Fruit fly (Drosophila melanogaster) Kc167 (cell line): Measurements from ENCODE around the gene Pfdn4.

ENCODE experiments used
- Myc ChIP-seq: fragments of >200 bp; optimal IDR thresholded peaks from 2 replicates; lab custom pipeline; 2017; ENCODE audit warnings: missing external identifiers
- h ChIP-seq: fragments of >200 bp; optimal IDR thresholded peaks from 3 replicates; lab custom pipeline; 2018; ENCODE audit warnings: missing external identifiers

DNA sequence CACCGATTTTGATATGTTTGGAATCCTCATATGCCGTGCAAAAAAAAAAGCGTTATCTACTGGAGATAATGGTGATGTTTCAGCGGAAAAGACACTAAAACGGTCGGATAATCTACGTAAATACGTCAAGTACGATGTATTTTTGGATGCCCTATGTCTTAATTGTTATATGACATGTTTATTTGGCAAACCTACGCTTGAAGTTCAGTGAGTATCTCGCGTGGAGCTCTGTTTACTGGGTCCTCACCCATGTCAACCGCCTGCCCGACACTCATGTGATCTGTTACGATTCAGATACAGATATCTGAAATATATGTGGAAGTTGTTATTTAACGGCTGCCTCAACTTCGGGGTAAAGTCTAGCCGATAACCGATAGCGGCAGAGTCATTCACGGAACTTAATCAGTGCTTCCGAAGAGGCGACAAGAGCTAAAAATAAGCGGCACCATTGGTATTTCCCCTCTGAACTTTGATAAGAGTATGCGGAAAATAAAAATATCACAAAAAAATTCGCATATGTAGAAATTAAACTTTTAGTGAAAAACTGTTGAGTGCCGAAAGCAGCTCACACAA is 14.2 kb downstream of the Pfdn4 start:
- TF ChIP-seq h (lab: Kevin White, UChicago) (no peak), Myc (lab: Kevin White, UChicago) (no peak)
